Worm (Caenorhabditis elegans): ENCODE measurements around the gene vps-15.

The vps-15 gene

DNA sequence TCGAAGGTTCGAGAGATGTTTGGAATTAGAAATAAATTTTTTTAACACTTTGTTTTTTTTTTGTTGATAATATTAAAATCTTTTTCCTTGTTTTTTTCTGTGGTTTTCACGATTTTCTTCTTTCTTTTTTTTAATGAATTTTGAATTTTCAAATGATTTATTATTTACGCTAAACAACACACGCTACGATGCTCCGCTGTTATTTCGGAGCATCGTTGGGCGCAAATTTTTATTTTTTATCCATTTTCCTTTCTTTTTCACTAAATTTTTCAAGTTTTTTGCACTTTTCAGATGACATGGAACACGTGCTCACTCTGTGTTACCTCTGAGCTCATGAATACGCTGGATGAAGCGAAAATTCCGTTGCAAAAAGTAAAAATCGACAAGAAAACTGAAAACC, 46.4 kb upstream of the vps-15 start, which contains the start of the genes W03C9.1 and W03C9.2:
W03C9.1 (minus strand) TSS at position 46 of the 400 bp plus-strand sequence.
W03C9.2 (plus strand) TSS at position 286 of the 400 bp plus-strand sequence.
- no peak for TF ChIP-seq pqm-1 (tag; optimal IDR thresholded peaks at IDR 0.05)
- TF ChIP-seq fkh-8 (tag; optimal IDR thresholded peaks at IDR 0.05): no peak
- TF ChIP-seq C16A3.4 (tag; optimal IDR thresholded peaks at IDR 0.05): no peak
- no peak for TF ChIP-seq blmp-1 (tag; optimal IDR thresholded peaks at IDR 0.05)
- TF ChIP-seq unc-86 (tag; optimal IDR thresholded peaks at IDR 0.05): no peak
- TF ChIP-seq tlp-1 (tag; optimal IDR thresholded peaks at IDR 0.05): no peak
- no peak for TF ChIP-seq nhr-85 (tag)
- no peak for TF ChIP-seq hpl-2 (GFP tag; optimal IDR thresholded peaks at IDR 0.05)
- no peak for TF ChIP-seq swsn-7 (tag; optimal IDR thresholded peaks at IDR 0.05)
- no peak for TF ChIP-seq fkh-4 (tag; optimal IDR thresholded peaks at IDR 0.05; ENCODE audit: borderline replicate concordance)
- no peak for TF ChIP-seq snu-23 (GFP tag; optimal IDR thresholded peaks at IDR 0.05)

DNA sequence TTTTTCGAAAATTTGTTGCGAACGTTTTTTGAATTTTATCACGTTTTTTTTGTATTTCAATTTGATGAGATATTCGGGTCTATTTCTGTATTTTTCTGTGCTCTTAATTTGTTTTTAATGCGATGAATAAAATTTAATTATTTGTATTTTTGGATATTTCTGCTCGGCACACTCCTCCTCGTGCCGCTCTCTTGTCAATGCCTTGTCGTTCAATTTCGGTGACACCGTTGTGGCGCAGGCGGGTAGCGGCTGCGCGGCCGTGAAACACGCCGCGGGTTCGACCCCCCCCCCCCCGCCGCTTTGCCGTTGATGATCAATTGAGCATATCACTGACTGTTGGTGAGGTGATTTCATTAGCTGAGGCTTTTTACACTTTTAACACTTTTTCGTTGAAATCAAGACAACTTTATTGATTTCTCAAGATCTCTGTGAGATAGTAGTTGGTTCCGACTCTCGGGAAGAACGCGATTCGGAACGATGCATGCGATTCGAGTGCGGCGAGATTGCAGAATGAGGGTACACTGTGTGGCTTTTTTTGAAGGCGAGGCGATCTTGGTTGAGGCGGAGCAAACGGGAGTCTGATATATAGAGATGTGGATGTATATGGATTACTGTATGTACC, 45.1 kb upstream of the vps-15 start:
- TF ChIP-seq skn-1 (tag; optimal IDR thresholded peaks at IDR 0.05) (peak; percentile 56), swsn-7 (tag; optimal IDR thresholded peaks at IDR 0.05) (peak; percentile 69), sox-4 (tag; optimal IDR thresholded peaks at IDR 0.05) (peak; percentile 27), nhr-11 (tag; optimal IDR thresholded peaks at IDR 0.05) (no peak), pqm-1 (tag; optimal IDR thresholded peaks at IDR 0.05) (no peak), mef-2 (tag; optimal IDR thresholded peaks at IDR 0.05) (peak; percentile 14), aly-2 (tag; optimal IDR thresholded peaks at IDR 0.05) (no peak), nhr-90 (tag; optimal IDR thresholded peaks at IDR 0.05; ENCODE audit: poor library complexity) (peak; percentile 71), lin-15B (tag; optimal IDR thresholded peaks at IDR 0.05) (peak; percentile 24), ceh-88 (GFP tag; IDR thresholded peaks at IDR 0.05) (peak; percentile 45; the same call in 1 of the 2 replicates), ztf-11 (tag; optimal IDR thresholded peaks at IDR 0.05) (peak in 1 of 2 experiments; percentile 58), ztf-4 (tag; optimal IDR thresholded peaks at IDR 0.05) (no peak), ceh-90 (tag; optimal IDR thresholded peaks at IDR 0.05) (peak; percentile 10), dpl-1 (GFP tag; optimal IDR thresholded peaks at IDR 0.05) (peak; percentile 1 to 17 (median 3)), lin-35 (GFP tag; optimal IDR thresholded peaks at IDR 0.05) (peak; percentile 21 to 59), rnt-1 (tag; optimal IDR thresholded peaks at IDR 0.05) (peak; percentile 82), pag-3 (tag; optimal IDR thresholded peaks at IDR 0.05; ENCODE audit: borderline replicate concordance, insufficient read depth) (no peak), C04F5.9 (tag; optimal IDR thresholded peaks at IDR 0.05) (peak; percentile 20), snpc-4 (tag; optimal IDR thresholded peaks at IDR 0.05) (peak; percentile 30), nhr-71 (tag; optimal IDR thresholded peaks at IDR 0.05) (peak; percentile 77), zag-1 (tag; optimal IDR thresholded peaks at IDR 0.05) (no peak), lin-39 (tag; optimal IDR thresholded peaks at IDR 0.05) (peak; percentile 22), unc-30 (tag; optimal IDR thresholded peaks at IDR 0.05) (no peak), hlh-17 (GFP tag; optimal IDR thresholded peaks at IDR 0.05; ENCODE audit: borderline replicate concordance) (no peak), efl-3 (GFP tag; optimal IDR thresholded peaks at IDR 0.05) (no peak), elt-3 (tag; optimal IDR thresholded peaks at IDR 0.05) (peak in 2 of 6 experiments; percentile 5 to 21), irx-1 (tag; optimal IDR thresholded peaks at IDR 0.05) (peak; percentile 65), xbp-1 (tag; optimal IDR thresholded peaks at IDR 0.05) (peak; percentile 59), nhr-47 (tag; optimal IDR thresholded peaks at IDR 0.05) (peak; percentile 86), fkh-10 (GFP tag; optimal IDR thresholded peaks at IDR 0.05) (peak; percentile 25), isw-1 (GFP tag; IDR thresholded peaks at IDR 0.05) (no peak), mep-1 (tag; optimal IDR thresholded peaks at IDR 0.05) (peak; percentile 69), ceh-82 (tag; optimal IDR thresholded peaks at IDR 0.05) (peak; percentile 65 to 76 (median 68)), unc-86 (tag; optimal IDR thresholded peaks at IDR 0.05) (peak; percentile 44), snu-23 (GFP tag; optimal IDR thresholded peaks at IDR 0.05) (peak; percentile 73), nhr-76 (tag; optimal IDR thresholded peaks at IDR 0.05) (no peak), C16A3.4 (tag; optimal IDR thresholded peaks at IDR 0.05) (peak; percentile 53), hpl-2 (GFP tag; optimal IDR thresholded peaks at IDR 0.05) (no peak), unc-130 (tag; optimal IDR thresholded peaks at IDR 0.05) (peak; percentile 60), nhr-237 (tag; optimal IDR thresholded peaks at IDR 0.05) (no peak), ceh-63 (GFP tag; optimal IDR thresholded peaks at IDR 0.05) (no peak), nhr-20 (tag; optimal IDR thresholded peaks at IDR 0.05) (peak; percentile 56), zip-4 (GFP tag; optimal IDR thresholded peaks at IDR 0.05) (peak; percentile 42), tlp-1 (tag; optimal IDR thresholded peaks at IDR 0.05) (no peak), jun-1 (tag; optimal IDR thresholded peaks at IDR 0.05) (peak; percentile 64)

All from whole organism, L1 larva.